Fruit fly (Drosophila melanogaster): ENCODE measurements around the gene CG15369.

dm6 chrX:9187429-9187828 lies 29.2 kb upstream of the CG15369 start:
- TF ChIP-seq CG9948 (tag; optimal IDR thresholded peaks at IDR 0.05), result no peak
- TF ChIP-seq CG17806 (tag; optimal IDR thresholded peaks at IDR 0.05), result no peak
- no peak for TF ChIP-seq fd96Ca (GFP tag; IDR thresholded peaks at IDR 0.05)
- TF ChIP-seq rn (GFP tag; IDR thresholded peaks at IDR 0.05), result no peak
- TF ChIP-seq CG8301 (tag; optimal IDR thresholded peaks at IDR 0.05), result no peak
- TF ChIP-seq Pif1B (GFP tag; optimal IDR thresholded peaks at IDR 0.05), result no peak
- no peak for TF ChIP-seq CG13204 (GFP tag; optimal IDR thresholded peaks at IDR 0.05)
- TF ChIP-seq EcR (GFP tag; optimal IDR thresholded peaks at IDR 0.05), result no peak
- TF ChIP-seq CG8159 (tag; optimal IDR thresholded peaks at IDR 0.05), result no peak
- no peak for TF ChIP-seq CG10348 (GFP tag; IDR thresholded peaks at IDR 0.05)

Data from whole organism, pupa.